1 fruit fly cellular context compared by ENCODE assay signal in the genomic region with DNA sequence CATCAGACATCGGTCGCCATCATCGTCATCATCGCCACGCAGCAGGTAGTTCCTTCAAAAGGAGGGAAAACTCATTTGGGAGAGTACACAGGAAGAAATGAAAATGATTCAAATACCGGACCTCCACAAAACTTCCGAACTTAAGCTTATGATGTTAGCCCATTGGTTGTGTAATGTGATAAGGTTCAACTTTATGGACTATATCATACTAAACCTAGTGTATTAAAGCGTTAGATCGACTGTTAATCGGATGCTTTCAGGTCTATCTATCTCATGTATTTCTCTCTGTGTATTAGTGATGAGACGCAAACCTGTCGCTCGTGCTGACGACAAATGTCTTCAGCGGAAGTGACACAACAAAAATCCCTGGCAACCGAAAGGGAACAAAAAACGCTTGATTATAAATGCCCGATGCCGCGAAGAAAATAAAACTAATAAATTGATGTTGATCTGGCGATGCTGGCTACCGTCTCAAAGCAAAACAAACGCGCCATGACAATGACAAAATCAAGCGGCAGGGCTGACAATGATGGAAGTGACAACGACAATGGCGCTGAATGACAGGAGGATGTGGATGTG.
TF ChIP-seq lines count a peak whose summit lies in the region.

No protein-coding gene starts in this region.

TF ChIP-seq in whole organism, embryonic, 481 proteins besides CTCF, POLR2A, EP300 and RAD21 (continued from another document and continues in another):
- TF ChIP-seq CG7839 (tag; optimal IDR thresholded peaks at IDR 0.05; lab: Kevin White, UChicago): peak; percentile 81
- no peak for TF ChIP-seq CG13287 (GFP tag; IDR thresholded peaks at IDR 0.05; lab: Robert Waterston, UW; ENCODE audit: partially characterized antibody)
- no peak for TF ChIP-seq pfk (GFP tag; optimal IDR thresholded peaks at IDR 0.05; lab: Kevin White, UChicago)
- TF ChIP-seq CG8478 (optimal IDR thresholded peaks at IDR 0.05; lab: Kevin White, UChicago): no peak
- peak; percentile 68 for TF ChIP-seq Kr (GFP tag; optimal IDR thresholded peaks at IDR 0.05; lab: Kevin White, UChicago)
- peak; percentile 51 for TF ChIP-seq sima (GFP tag; optimal IDR thresholded peaks at IDR 0.05; lab: Kevin White, UChicago)
- TF ChIP-seq Lim3 (GFP tag; IDR thresholded peaks at IDR 0.05; lab: Robert Waterston, UW): no peak
- TF ChIP-seq Bteb2 (GFP tag; optimal IDR thresholded peaks at IDR 0.05; lab: Kevin White, UChicago): peak; percentile 34
- TF ChIP-seq jumu (GFP tag; optimal IDR thresholded peaks at IDR 0.05; lab: Kevin White, UChicago): peak; percentile 84
- 0 out of 3 replicates have a peak, but pooled peaks have one; percentile 27 for TF ChIP-seq Mrtf (GFP tag; IDR thresholded peaks at IDR 0.05; lab: Robert Waterston, UW)
- TF ChIP-seq Aef1 (GFP tag; IDR thresholded peaks at IDR 0.05; lab: Robert Waterston, UW): no peak
- no peak for TF ChIP-seq ap (GFP tag; IDR thresholded peaks at IDR 0.05; lab: Robert Waterston, UW)
- peak; percentile 73 for TF ChIP-seq vvl (GFP tag; IDR thresholded peaks at IDR 0.05; lab: Robert Waterston, UW)
- no peak for TF ChIP-seq Nf-YC (tag; optimal IDR thresholded peaks at IDR 0.05; lab: Kevin White, UChicago)
- peak; percentile 65 for TF ChIP-seq CG33213 (GFP tag; optimal IDR thresholded peaks at IDR 0.05; lab: Kevin White, UChicago)
- TF ChIP-seq dpn (GFP tag; optimal IDR thresholded peaks at IDR 0.05; lab: Kevin White, UChicago): peak; percentile 74 to 75
- TF ChIP-seq Ets97D (GFP tag; optimal IDR thresholded peaks at IDR 0.05; lab: Kevin White, UChicago): peak; percentile 33
- no peak for TF ChIP-seq CG7372 (GFP tag; IDR thresholded peaks at IDR 0.05; lab: Robert Waterston, UW)
- peak; percentile 30 for TF ChIP-seq CG1792 (GFP tag; optimal IDR thresholded peaks at IDR 0.05; lab: Kevin White, UChicago)
- peak; percentile 56 for TF ChIP-seq esg (GFP tag; conservative IDR thresholded peaks at IDR 0.05; lab: Robert Waterston, UW)
- TF ChIP-seq CG6765 (GFP tag; optimal IDR thresholded peaks at IDR 0.05; lab: Kevin White, UChicago): no peak
- TF ChIP-seq eyg (GFP tag; optimal IDR thresholded peaks at IDR 0.05; lab: Kevin White, UChicago): peak; percentile 34
- TF ChIP-seq CG12155 (GFP tag; optimal IDR thresholded peaks at IDR 0.05; lab: Kevin White, UChicago): peak; percentile 59
- TF ChIP-seq Dll (GFP tag; IDR thresholded peaks at IDR 0.05; lab: Robert Waterston, UW; ENCODE audit: partially characterized antibody): no peak
- 0 out of 2 replicates have a peak, but pooled peaks have one; percentile 30 for TF ChIP-seq peb (GFP tag; IDR thresholded peaks at IDR 0.05; lab: Robert Waterston, UW)
- TF ChIP-seq slbo (GFP tag; IDR thresholded peaks at IDR 0.05; lab: Robert Waterston, UW): peak; percentile 31; the same call in 1 of the 2 replicates
- TF ChIP-seq CG4282 (GFP tag; optimal IDR thresholded peaks at IDR 0.05; lab: Kevin White, UChicago): peak; percentile 55
- peak; percentile 79 for TF ChIP-seq gcm (GFP tag; optimal IDR thresholded peaks at IDR 0.05; lab: Kevin White, UChicago)
- TF ChIP-seq CG9727 (GFP tag; optimal IDR thresholded peaks at IDR 0.05; lab: Kevin White, UChicago): peak; percentile 93
- peak; percentile 50 for TF ChIP-seq oc (tag; optimal IDR thresholded peaks at IDR 0.05; lab: Kevin White, UChicago)
- TF ChIP-seq H2.0 (GFP tag; IDR thresholded peaks at IDR 0.05; lab: Robert Waterston, UW): peak; percentile 63
- TF ChIP-seq Gsc (GFP tag; IDR thresholded peaks at IDR 0.05; lab: Robert Waterston, UW): no peak
- peak; percentile 57; the same call in 1 of the 2 replicates for TF ChIP-seq sens-2 (GFP tag; IDR thresholded peaks at IDR 0.05; lab: Robert Waterston, UW)
- peak; percentile 61 for TF ChIP-seq maf-S (GFP tag; optimal IDR thresholded peaks at IDR 0.05; lab: Kevin White, UChicago)
- peak; percentile 67; the same call in 2 of the 3 replicates for TF ChIP-seq croc (GFP tag; conservative IDR thresholded peaks at IDR 0.05; lab: Robert Waterston, UW)
- peak; percentile 76 for TF ChIP-seq Hsf (GFP tag; optimal IDR thresholded peaks at IDR 0.05; lab: Kevin White, UChicago)
- no peak for TF ChIP-seq H15 (GFP tag; IDR thresholded peaks at IDR 0.05; lab: Robert Waterston, UW)
- TF ChIP-seq emc (GFP tag; optimal IDR thresholded peaks at IDR 0.05; lab: Kevin White, UChicago): no peak
- TF ChIP-seq al (GFP tag; IDR thresholded peaks at IDR 0.05; lab: Robert Waterston, UW): no peak
- TF ChIP-seq da (GFP tag; optimal IDR thresholded peaks at IDR 0.05; lab: Kevin White, UChicago): peak; percentile 25
- TF ChIP-seq BtbVII (GFP tag; optimal IDR thresholded peaks at IDR 0.05; lab: Kevin White, UChicago): peak; percentile 58
- peak; percentile 49 for TF ChIP-seq Dad (GFP tag; optimal IDR thresholded peaks at IDR 0.05; lab: Kevin White, UChicago)
- peak; percentile 87 for TF ChIP-seq CG2202 (tag; optimal IDR thresholded peaks at IDR 0.05; lab: Kevin White, UChicago)
- TF ChIP-seq fu2 (GFP tag; optimal IDR thresholded peaks at IDR 0.05; lab: Kevin White, UChicago): peak; percentile 56
- peak; percentile 51 for TF ChIP-seq dati (GFP tag; IDR thresholded peaks at IDR 0.05; lab: Robert Waterston, UW)
- TF ChIP-seq Stat92E (GFP tag; optimal IDR thresholded peaks at IDR 0.05; lab: Kevin White, UChicago): peak in 1 of 3 experiments; percentile 18
- TF ChIP-seq CG11093 (GFP tag; IDR thresholded peaks at IDR 0.05; lab: Robert Waterston, UW): 0 out of 3 replicates have a peak, but pooled peaks have one; percentile 37
- peak; percentile 55 for TF ChIP-seq trh (GFP tag; optimal IDR thresholded peaks at IDR 0.05; lab: Kevin White, UChicago)
- TF ChIP-seq HLH3B (GFP tag; IDR thresholded peaks at IDR 0.05; lab: Robert Waterston, UW): peak; percentile 44; the same call in 1 of the 2 replicates
- TF ChIP-seq crc (GFP tag; optimal IDR thresholded peaks at IDR 0.05; lab: Kevin White, UChicago): peak; percentile 57
- TF ChIP-seq Drgx (GFP tag; IDR thresholded peaks at IDR 0.05; lab: Robert Waterston, UW): 0 out of 2 replicates have a peak, but pooled peaks have one; percentile 14
- TF ChIP-seq CG12219 (GFP tag; optimal IDR thresholded peaks at IDR 0.05; lab: Kevin White, UChicago): peak; percentile 82
- TF ChIP-seq CG6689 (GFP tag; IDR thresholded peaks at IDR 0.05; lab: Robert Waterston, UW): peak; percentile 72
- TF ChIP-seq Bgb (GFP tag; IDR thresholded peaks at IDR 0.05; lab: Robert Waterston, UW; ENCODE audit: partially characterized antibody): no peak
- peak; percentile 13 for TF ChIP-seq lbe (GFP tag; optimal IDR thresholded peaks at IDR 0.05; lab: Kevin White, UChicago)
- TF ChIP-seq chn (GFP tag; optimal IDR thresholded peaks at IDR 0.05; lab: Kevin White, UChicago): peak; percentile 88
- no peak for TF ChIP-seq CG17912 (GFP tag; optimal IDR thresholded peaks at IDR 0.05; lab: Kevin White, UChicago)
- TF ChIP-seq Atf-2 (GFP tag; optimal IDR thresholded peaks at IDR 0.05; lab: Kevin White, UChicago): peak; percentile 80
- TF ChIP-seq CG1024 (GFP tag; IDR thresholded peaks at IDR 0.05; lab: Robert Waterston, UW): peak; percentile 50; the same call in 1 of the 2 replicates
- TF ChIP-seq lov (optimal IDR thresholded peaks at IDR 0.05; lab: Kevin White, UChicago): no peak
- TF ChIP-seq lov (GFP tag; IDR thresholded peaks at IDR 0.05; lab: Robert Waterston, UW): peak; percentile 66; the same call in 1 of the 3 replicates
- no peak for TF ChIP-seq pita (GFP tag; optimal IDR thresholded peaks at IDR 0.05; lab: Kevin White, UChicago)
- TF ChIP-seq lilli (GFP tag; optimal IDR thresholded peaks at IDR 0.05; lab: Kevin White, UChicago): peak; percentile 75
- TF ChIP-seq CG1832 (GFP tag; optimal IDR thresholded peaks at IDR 0.05; lab: Kevin White, UChicago): no peak
- peak; percentile 64 for TF ChIP-seq en (GFP tag; optimal IDR thresholded peaks at IDR 0.05; lab: Kevin White, UChicago)
- peak; percentile 11 for TF ChIP-seq Dip3 (GFP tag; optimal IDR thresholded peaks at IDR 0.05; lab: Kevin White, UChicago)
- peak; percentile 79 for TF ChIP-seq Side (GFP tag; optimal IDR thresholded peaks at IDR 0.05; lab: Kevin White, UChicago)
- no peak for TF ChIP-seq sob (GFP tag; IDR thresholded peaks at IDR 0.05; lab: Robert Waterston, UW)
- TF ChIP-seq CG15011 (GFP tag; optimal IDR thresholded peaks at IDR 0.05; lab: Kevin White, UChicago): peak; percentile 38
- TF ChIP-seq CG13123 (GFP tag; optimal IDR thresholded peaks at IDR 0.05; lab: Kevin White, UChicago): peak; percentile 72
- TF ChIP-seq twi (tag; optimal IDR thresholded peaks at IDR 0.05; lab: Kevin White, UChicago): peak; percentile 58
- peak; percentile 63 for TF ChIP-seq CG12236 (GFP tag; optimal IDR thresholded peaks at IDR 0.05; lab: Kevin White, UChicago)
- TF ChIP-seq CG9609 (GFP tag; optimal IDR thresholded peaks at IDR 0.05; lab: Kevin White, UChicago): peak; percentile 74
- no peak for TF ChIP-seq CG4328 (GFP tag; optimal IDR thresholded peaks at IDR 0.05; lab: Kevin White, UChicago)
- peak; percentile 45 for TF ChIP-seq kay (GFP tag; optimal IDR thresholded peaks at IDR 0.05; lab: Kevin White, UChicago)
- TF ChIP-seq CG12391 (tag; optimal IDR thresholded peaks at IDR 0.05; lab: Kevin White, UChicago): peak; percentile 85
- peak; percentile 39 for TF ChIP-seq CG15479 (GFP tag; optimal IDR thresholded peaks at IDR 0.05; lab: Kevin White, UChicago)
- TF ChIP-seq Hr39 (optimal IDR thresholded peaks at IDR 0.05; lab: Kevin White, UChicago): no peak
- peak; percentile 77 for TF ChIP-seq Mes4 (GFP tag; optimal IDR thresholded peaks at IDR 0.05; lab: Kevin White, UChicago)
- TF ChIP-seq gem (tag; optimal IDR thresholded peaks at IDR 0.05; lab: Kevin White, UChicago): peak; percentile 88
- peak; percentile 83 for TF ChIP-seq fd96Cb (tag; optimal IDR thresholded peaks at IDR 0.05; lab: Kevin White, UChicago)
- peak; percentile 60 for TF ChIP-seq CG5180 (GFP tag; optimal IDR thresholded peaks at IDR 0.05; lab: Kevin White, UChicago)
- peak; percentile 67 for TF ChIP-seq CG12769 (tag; optimal IDR thresholded peaks at IDR 0.05; lab: Kevin White, UChicago)
- peak; percentile 75 for TF ChIP-seq CG2678 (tag; optimal IDR thresholded peaks at IDR 0.05; lab: Kevin White, UChicago)
- no peak for TF ChIP-seq CG2889 (GFP tag; IDR thresholded peaks at IDR 0.05; lab: Robert Waterston, UW)
- peak; percentile 64 for TF ChIP-seq Sry-β (GFP tag; optimal IDR thresholded peaks at IDR 0.05; lab: Kevin White, UChicago)
- TF ChIP-seq so (GFP tag; IDR thresholded peaks at IDR 0.05; lab: Robert Waterston, UW): no peak
- peak; percentile 76 for TF ChIP-seq CG2875 (GFP tag; optimal IDR thresholded peaks at IDR 0.05; lab: Kevin White, UChicago)
- peak; percentile 67 for TF ChIP-seq Abd-B (GFP tag; optimal IDR thresholded peaks at IDR 0.05; lab: Kevin White, UChicago)
- TF ChIP-seq jigr1 (GFP tag; IDR thresholded peaks at IDR 0.05; lab: Robert Waterston, UW): no peak
- peak; percentile 79; the same call in 1 of the 3 replicates for TF ChIP-seq CG2199 (GFP tag; IDR thresholded peaks at IDR 0.05; lab: Robert Waterston, UW)
- TF ChIP-seq slp2 (GFP tag; optimal IDR thresholded peaks at IDR 0.05; lab: Kevin White, UChicago): peak; percentile 66
- peak; percentile 88 for TF ChIP-seq zfh1 (GFP tag; IDR thresholded peaks at IDR 0.05; lab: Robert Waterston, UW)
- TF ChIP-seq CG18262 (tag; optimal IDR thresholded peaks at IDR 0.05; lab: Kevin White, UChicago): peak; percentile 91
- peak in 1 of 3 experiments; percentile 92 for TF ChIP-seq lola (GFP tag; optimal IDR thresholded peaks at IDR 0.05; lab: Kevin White, UChicago)
- TF ChIP-seq Deaf1 (tag; optimal IDR thresholded peaks at IDR 0.05; lab: Kevin White, UChicago): peak; percentile 34
- peak; percentile 80 for TF ChIP-seq org-1 (GFP tag; optimal IDR thresholded peaks at IDR 0.05; lab: Kevin White, UChicago)
- no peak for TF ChIP-seq CG34224 (GFP tag; IDR thresholded peaks at IDR 0.05; lab: Robert Waterston, UW; ENCODE audit: partially characterized antibody)
- TF ChIP-seq CG2120 (GFP tag; optimal IDR thresholded peaks at IDR 0.05; lab: Kevin White, UChicago): peak; percentile 33
- TF ChIP-seq fd102C (GFP tag; optimal IDR thresholded peaks at IDR 0.05; lab: Kevin White, UChicago): peak; percentile 90
- TF ChIP-seq sc (optimal IDR thresholded peaks at IDR 0.05; lab: Kevin White, UChicago): no peak
- peak; percentile 73 for TF ChIP-seq sc (GFP tag; optimal IDR thresholded peaks at IDR 0.05; lab: Kevin White, UChicago)
- TF ChIP-seq CG32767 (GFP tag; IDR thresholded peaks at IDR 0.05; lab: Robert Waterston, UW): 0 out of 2 replicates have a peak, but pooled peaks have one; percentile 40
- no peak for TF ChIP-seq Jarid2 (GFP tag; optimal IDR thresholded peaks at IDR 0.05; lab: Kevin White, UChicago)
- peak; percentile 80 for TF ChIP-seq CG8388 (GFP tag; optimal IDR thresholded peaks at IDR 0.05; lab: Kevin White, UChicago)
- TF ChIP-seq ci (GFP tag; IDR thresholded peaks at IDR 0.05; lab: Robert Waterston, UW): peak; percentile 76; the same call in 2 of the 3 replicates
- no peak for TF ChIP-seq CG16779 (GFP tag; IDR thresholded peaks at IDR 0.05; lab: Robert Waterston, UW)
- peak; percentile 88 for TF ChIP-seq CG30431 (GFP tag; optimal IDR thresholded peaks at IDR 0.05; lab: Kevin White, UChicago)
- TF ChIP-seq sug (tag; optimal IDR thresholded peaks at IDR 0.05; lab: Kevin White, UChicago): peak; percentile 9
- TF ChIP-seq fd64A (GFP tag; optimal IDR thresholded peaks at IDR 0.05; lab: Kevin White, UChicago): peak; percentile 60
- TF ChIP-seq seq (GFP tag; IDR thresholded peaks at IDR 0.05; lab: Robert Waterston, UW): no peak
- peak; percentile 60; the same call in 1 of the 2 replicates for TF ChIP-seq Awh (GFP tag; IDR thresholded peaks at IDR 0.05; lab: Robert Waterston, UW)
- TF ChIP-seq CG10959 (GFP tag; IDR thresholded peaks at IDR 0.05; lab: Robert Waterston, UW): peak; percentile 86
- peak; percentile 63 for TF ChIP-seq kah (GFP tag; optimal IDR thresholded peaks at IDR 0.05; lab: Kevin White, UChicago)
- TF ChIP-seq CG4707 (GFP tag; optimal IDR thresholded peaks at IDR 0.05; lab: Kevin White, UChicago): peak; percentile 44
- TF ChIP-seq hth (optimal IDR thresholded peaks at IDR 0.05; lab: Kevin White, UChicago): peak; percentile 84
- peak; percentile 70 for TF ChIP-seq Neu2 (GFP tag; optimal IDR thresholded peaks at IDR 0.05; lab: Kevin White, UChicago; ENCODE audit: borderline replicate concordance)
- TF ChIP-seq pho (GFP tag; optimal IDR thresholded peaks at IDR 0.05; lab: Kevin White, UChicago): peak; percentile 23
- no peak for TF ChIP-seq B-H1 (GFP tag; IDR thresholded peaks at IDR 0.05; lab: Robert Waterston, UW)
- no peak for TF ChIP-seq HLHmδ (GFP tag; optimal IDR thresholded peaks at IDR 0.05; lab: Kevin White, UChicago)
- TF ChIP-seq CG32772 (GFP tag; IDR thresholded peaks at IDR 0.05; lab: Robert Waterston, UW): 0 out of 2 replicates have a peak, but pooled peaks have one; percentile 40
- TF ChIP-seq Spps (tag; optimal IDR thresholded peaks at IDR 0.05; lab: Kevin White, UChicago): peak; percentile 65
